Fruit fly (Drosophila melanogaster) whole organism, embryonic: ENCODE data around the gene mv.

Source experiments
- Atf-2 ChIP-seq: fragments of 200-800 bp; sonication (Bioruptor generic); optimal IDR thresholded peaks from 2 replicates; lab custom pipeline; 2016; ENCODE audit warnings: missing biosample characterization, missing genetic modification characterization
- CG10959 ChIP-seq: fragments of 200-800 bp; sonication (Bioruptor generic); IDR thresholded peaks from 2 replicates; pipeline ENCODE4 v1.3.6; 2022; ENCODE audit warnings: missing biosample characterization, missing genetic modification characterization
- CG11398 ChIP-seq: fragments of 200-800 bp; sonication (Bioruptor generic); optimal IDR thresholded peaks from 2 replicates; lab custom pipeline; 2016; ENCODE audit warnings: missing biosample characterization, missing genetic modification characterization
- CG11504 ChIP-seq: fragments of 200-800 bp; sonication (Bioruptor generic); optimal IDR thresholded peaks from 3 replicates; lab custom pipeline; 2019; ENCODE audit warnings: missing biosample characterization, mild to moderate bottlenecking, missing genetic modification characterization, moderate library complexity
- CG11560 ChIP-seq: fragments of 200-800 bp; sonication (Bioruptor generic); IDR thresholded peaks from 3 replicates; pipeline ENCODE4 v1.3.6; 2022; ENCODE audit warnings: missing biosample characterization, missing genetic modification characterization
- CG12942 ChIP-seq: fragments of 200-800 bp; sonication (Bioruptor generic); optimal IDR thresholded peaks from 3 replicates; lab custom pipeline; 2016; ENCODE audit warnings: missing biosample characterization, missing genetic modification characterization
- CG1602 ChIP-seq: fragments of 200-800 bp; sonication (Bioruptor generic); optimal IDR thresholded peaks from 3 replicates; lab custom pipeline; 2016; ENCODE audit warnings: missing biosample characterization, missing genetic modification characterization
- CG17328 ChIP-seq: fragments of 200-800 bp; sonication (Bioruptor generic); IDR thresholded peaks from 2 replicates; pipeline ENCODE4 v1.3.6; 2022; ENCODE audit warnings: missing biosample characterization, missing genetic modification characterization
- CG17359 ChIP-seq: fragments of 200-800 bp; sonication (Bioruptor generic); optimal IDR thresholded peaks from 3 replicates; lab custom pipeline; 2018; ENCODE audit warnings: missing biosample characterization, mild to moderate bottlenecking, missing genetic modification characterization, moderate library complexity
- CG1832 ChIP-seq: fragments of 200-800 bp; sonication (Bioruptor generic); optimal IDR thresholded peaks from 2 replicates; lab custom pipeline; 2017; ENCODE audit warnings: missing biosample characterization, mild to moderate bottlenecking, missing genetic modification characterization, inconsistent platforms
- CG2202 ChIP-seq: fragments of 200-800 bp; sonication (Bioruptor generic); optimal IDR thresholded peaks from 2 replicates; lab custom pipeline; 2018; ENCODE audit warnings: missing biosample characterization, mild to moderate bottlenecking, missing genetic modification characterization
- CG2889 ChIP-seq: fragments of 200-800 bp; sonication (Bioruptor generic); IDR thresholded peaks from 3 replicates; pipeline ENCODE4 v1.3.6; 2022; ENCODE audit warnings: missing biosample characterization, missing genetic modification characterization
- CG30020 ChIP-seq: fragments of 200-800 bp; optimal IDR thresholded peaks from 2 replicates; lab custom pipeline; 2019; ENCODE audit warnings: missing biosample characterization, mild to moderate bottlenecking, missing genetic modification characterization, moderate library complexity
- CG42726 ChIP-seq: fragments of 200-800 bp; sonication (Bioruptor generic); IDR thresholded peaks from 2 replicates; pipeline ENCODE4 v1.3.6; 2022; ENCODE audit warnings: missing biosample characterization, missing genetic modification characterization; ENCODE audit not compliant: partially characterized antibody
- CG4282 ChIP-seq: fragments of 200-800 bp; sonication (Bioruptor generic); optimal IDR thresholded peaks from 2 replicates; lab custom pipeline; 2016; ENCODE audit warnings: missing biosample characterization, missing genetic modification characterization
- CG4820 ChIP-seq: fragments of 200-800 bp; sonication (Bioruptor generic); optimal IDR thresholded peaks from 3 replicates; lab custom pipeline; 2016; ENCODE audit warnings: missing biosample characterization, missing genetic modification characterization
- CG7556 ChIP-seq: fragments of 200-800 bp; sonication (Bioruptor generic); optimal IDR thresholded peaks from 2 replicates; lab custom pipeline; 2017; ENCODE audit warnings: missing biosample characterization, mild to moderate bottlenecking, missing genetic modification characterization
- CG7786 ChIP-seq: fragments of 200-800 bp; sonication (Bioruptor generic); optimal IDR thresholded peaks from 2 replicates; lab custom pipeline; 2016; ENCODE audit warnings: missing biosample characterization, missing genetic modification characterization
- CG8388 ChIP-seq: fragments of 200-800 bp; sonication (Bioruptor generic); optimal IDR thresholded peaks from 2 replicates; lab custom pipeline; 2019; ENCODE audit warnings: missing biosample characterization, mild to moderate bottlenecking, missing genetic modification characterization, moderate library complexity
- CoRest ChIP-seq: fragments of 200-800 bp; sonication (Bioruptor generic); optimal IDR thresholded peaks from 3 replicates; lab custom pipeline; 2018; ENCODE audit warnings: missing biosample characterization, mild to moderate bottlenecking, missing genetic modification characterization, moderate library complexity
- Dbx ChIP-seq: fragments of 200-800 bp; sonication (Bioruptor generic); IDR thresholded peaks from 3 replicates; pipeline ENCODE4 v1.3.6; 2022; ENCODE audit warnings: missing biosample characterization, missing genetic modification characterization
- Dip3 ChIP-seq: fragments of 200-800 bp; sonication (Bioruptor generic); optimal IDR thresholded peaks from 3 replicates; lab custom pipeline; 2016; ENCODE audit warnings: missing biosample characterization, missing genetic modification characterization
- HHEX ChIP-seq: fragments of 200-800 bp; sonication (Bioruptor generic); optimal IDR thresholded peaks from 3 replicates; lab custom pipeline; 2017; ENCODE audit warnings: missing biosample characterization, mild to moderate bottlenecking, missing genetic modification characterization, missing genetic modification reagents
- HLH4C ChIP-seq: fragments of 200-800 bp; sonication (Bioruptor generic); IDR thresholded peaks from 3 replicates; pipeline ENCODE4 v1.3.6; 2022; ENCODE audit warnings: missing biosample characterization, missing genetic modification characterization; ENCODE audit not compliant: partially characterized antibody
- Hand ChIP-seq: fragments of 200-800 bp; sonication (Bioruptor generic); optimal IDR thresholded peaks from 2 replicates; lab custom pipeline; 2017; ENCODE audit warnings: mild to moderate bottlenecking, missing biosample characterization, missing genetic modification reagents, missing genetic modification characterization
- Hmr ChIP-seq: fragments of 200-800 bp; sonication (Bioruptor generic); optimal IDR thresholded peaks from 3 replicates; lab custom pipeline; 2017; ENCODE audit warnings: mild to moderate bottlenecking, missing biosample characterization, missing genetic modification reagents, missing genetic modification characterization
- Hr3 ChIP-seq: fragments of 200-800 bp; sonication (Bioruptor generic); optimal IDR thresholded peaks from 3 replicates; lab custom pipeline; 2016; ENCODE audit warnings: missing biosample characterization, missing genetic modification characterization
- Jarid2 ChIP-seq: fragments of 200-800 bp; sonication (Bioruptor generic); optimal IDR thresholded peaks from 3 replicates; lab custom pipeline; 2017; ENCODE audit warnings: mild to moderate bottlenecking, missing biosample characterization, missing genetic modification reagents, missing genetic modification characterization
- Opbp ChIP-seq: fragments of 200-800 bp; sonication (Bioruptor generic); IDR thresholded peaks from 3 replicates; pipeline ENCODE4 v1.3.6; 2022; ENCODE audit warnings: missing biosample characterization, missing genetic modification characterization; ENCODE audit not compliant: partially characterized antibody
- Rx ChIP-seq: fragments of 200-800 bp; sonication (Bioruptor generic); IDR thresholded peaks from 2 replicates; pipeline ENCODE4 v1.3.6; 2022; ENCODE audit warnings: missing biosample characterization, missing genetic modification characterization
- Sox102F ChIP-seq: fragments of 200-800 bp; sonication (Bioruptor generic); optimal IDR thresholded peaks from 2 replicates; lab custom pipeline; 2018; ENCODE audit warnings: missing biosample characterization, mild to moderate bottlenecking, missing genetic modification characterization, moderate library complexity
- TFAM ChIP-seq: fragments of 200-800 bp; sonication (Bioruptor generic); optimal IDR thresholded peaks from 2 replicates; lab custom pipeline; 2017; ENCODE audit warnings: missing biosample characterization, missing genetic modification characterization, inconsistent platforms
- Tbp ChIP-seq: fragments of >200 bp; optimal IDR thresholded peaks from 2 replicates; lab custom pipeline; 2018; ENCODE audit warnings: missing biosample characterization, missing genetic modification characterization
- amos ChIP-seq: fragments of 200-800 bp; sonication (Bioruptor generic); IDR thresholded peaks from 2 replicates; pipeline ENCODE4 v1.3.6; 2022; ENCODE audit warnings: missing biosample characterization, missing genetic modification characterization; ENCODE audit not compliant: partially characterized antibody
- ara ChIP-seq: fragments of 200-800 bp; sonication (Bioruptor generic); IDR thresholded peaks from 2 replicates; pipeline ENCODE4 v1.3.6; 2022; ENCODE audit warnings: missing biosample characterization, missing genetic modification characterization
- croc ChIP-seq: fragments of 200-800 bp; sonication (Bioruptor generic); conservative IDR thresholded peaks from 3 replicates; pipeline ENCODE4 v1.3.6; 2022; ENCODE audit warnings: missing biosample characterization, missing genetic modification characterization
- dan ChIP-seq: fragments of 200-800 bp; sonication (Bioruptor generic); IDR thresholded peaks from 2 replicates; pipeline ENCODE4 v1.3.6; 2022; ENCODE audit warnings: missing biosample characterization, missing genetic modification characterization
- dimm ChIP-seq: fragments of 200-800 bp; sonication (Bioruptor generic); IDR thresholded peaks from 2 replicates; pipeline ENCODE4 v1.3.6; 2022; ENCODE audit warnings: missing biosample characterization, missing genetic modification characterization
- dmrt99B ChIP-seq: fragments of 200-800 bp; sonication (Bioruptor generic); optimal IDR thresholded peaks from 2 replicates; lab custom pipeline; 2018; ENCODE audit warnings: missing biosample characterization, mild to moderate bottlenecking, missing genetic modification characterization, moderate library complexity
- dysf ChIP-seq: fragments of 200-800 bp; sonication (Bioruptor generic); IDR thresholded peaks from 3 replicates; pipeline ENCODE4 v1.3.6; 2022; ENCODE audit warnings: missing biosample characterization, missing genetic modification characterization
- ems ChIP-seq: fragments of 200-800 bp; sonication (Bioruptor generic); optimal IDR thresholded peaks from 3 replicates; lab custom pipeline; 2016; ENCODE audit warnings: missing biosample characterization, missing genetic modification characterization
- fd64A ChIP-seq: fragments of 200-800 bp; sonication (Bioruptor generic); optimal IDR thresholded peaks from 3 replicates; lab custom pipeline; 2018; ENCODE audit warnings: missing biosample characterization, mild to moderate bottlenecking, missing genetic modification characterization
- ftz-f1 ChIP-seq: fragments of 200-800 bp; sonication (Bioruptor generic); optimal IDR thresholded peaks from 2 replicates; lab custom pipeline; 2016; ENCODE audit warnings: missing biosample characterization, missing genetic modification characterization
- gsb-n ChIP-seq: fragments of 200-800 bp; sonication (Bioruptor generic); optimal IDR thresholded peaks from 3 replicates; lab custom pipeline; 2018; ENCODE audit warnings: missing biosample characterization, mild to moderate bottlenecking, missing genetic modification characterization
- mam ChIP-seq: fragments of 200-800 bp; sonication (Bioruptor generic); optimal IDR thresholded peaks from 3 replicates; lab custom pipeline; 2016; ENCODE audit warnings: missing biosample characterization, missing genetic modification characterization
- nmo ChIP-seq: fragments of 200-800 bp; sonication (Bioruptor generic); optimal IDR thresholded peaks from 2 replicates; lab custom pipeline; 2018; ENCODE audit warnings: missing biosample characterization, mild to moderate bottlenecking, missing genetic modification characterization, moderate library complexity
- pfk ChIP-seq: fragments of 200-800 bp; sonication (Bioruptor generic); optimal IDR thresholded peaks from 2 replicates; lab custom pipeline; 2018; ENCODE audit warnings: missing biosample characterization, mild to moderate bottlenecking, missing genetic modification characterization, moderate library complexity
- seq ChIP-seq: fragments of 200-800 bp; sonication (Bioruptor generic); IDR thresholded peaks from 2 replicates; pipeline ENCODE4 v1.3.6; 2022; ENCODE audit warnings: missing biosample characterization, missing genetic modification characterization
- stwl ChIP-seq: fragments of 200-800 bp; sonication (Bioruptor generic); optimal IDR thresholded peaks from 3 replicates; lab custom pipeline; 2018; ENCODE audit warnings: missing biosample characterization, mild to moderate bottlenecking, missing genetic modification characterization, moderate library complexity
- tna ChIP-seq: fragments of 200-800 bp; sonication (Bioruptor generic); IDR thresholded peaks from 2 replicates; pipeline ENCODE4 v1.3.6; 2022; ENCODE audit warnings: missing biosample characterization, missing genetic modification characterization; ENCODE audit not compliant: partially characterized antibody
- twi ChIP-seq: fragments of 200-800 bp; optimal IDR thresholded peaks from 2 replicates; lab custom pipeline; 2019; ENCODE audit warnings: missing biosample characterization, mild to moderate bottlenecking, missing genetic modification characterization, moderate library complexity

The mv gene

dm6 chr3L:1962964-1963363 lies 1.0 kb downstream of the mv start, which contains the start of gene SCOT (continued):
- TF ChIP-seq CG17328 (GFP tag; lab: Robert Waterston, UW), result peak; percentile 83
- TF ChIP-seq Jarid2 (GFP tag; lab: Kevin White, UChicago), result no peak
- TF ChIP-seq TFAM (GFP tag; lab: Kevin White, UChicago), result no peak
- peak; percentile 66 for TF ChIP-seq ems (GFP tag; lab: Kevin White, UChicago)
- TF ChIP-seq CG7786 (GFP tag; lab: Kevin White, UChicago), result peak; percentile 68
- peak; percentile 78 for TF ChIP-seq seq (GFP tag; lab: Robert Waterston, UW)
- TF ChIP-seq pfk (GFP tag; lab: Kevin White, UChicago), result no peak
- TF ChIP-seq CG17359 (tag; lab: Kevin White, UChicago), result no peak
- TF ChIP-seq Hand, result no peak
- no peak for TF ChIP-seq dmrt99B (tag; lab: Kevin White, UChicago)
- no peak for TF ChIP-seq CG2202 (tag; lab: Kevin White, UChicago)
- no peak for TF ChIP-seq twi (tag; lab: Kevin White, UChicago)
- TF ChIP-seq CG8388, result no peak
- peak; percentile 13; the same call in 1 of the 3 replicates for TF ChIP-seq Dbx (GFP tag; lab: Robert Waterston, UW)
- TF ChIP-seq Hr3 (GFP tag; lab: Kevin White, UChicago), result peak; percentile 55
- TF ChIP-seq ara, result peak; percentile 73
- TF ChIP-seq Sox102F (GFP tag; lab: Kevin White, UChicago), result peak; percentile 85
- TF ChIP-seq HHEX (GFP tag; lab: Kevin White, UChicago), result no peak
- peak; percentile 57 for TF ChIP-seq CG4282 (GFP tag; lab: Kevin White, UChicago)
- TF ChIP-seq Rx (GFP tag; lab: Robert Waterston, UW), result peak; percentile 69
- TF ChIP-seq CG12942 (GFP tag; lab: Kevin White, UChicago), result no peak
- TF ChIP-seq gsb-n (tag; lab: Kevin White, UChicago), result no peak
- TF ChIP-seq CG11504 (tag; lab: Kevin White, UChicago), result no peak
- TF ChIP-seq dimm (GFP tag; lab: Robert Waterston, UW), result peak; percentile 49
- TF ChIP-seq Atf-2, result peak; percentile 47
- TF ChIP-seq Hmr (GFP tag; lab: Kevin White, UChicago), result no peak
- peak; percentile 64 for TF ChIP-seq CoRest (tag; lab: Kevin White, UChicago)
- no peak for TF ChIP-seq amos (GFP tag; lab: Robert Waterston, UW)
- TF ChIP-seq CG11398 (GFP tag; lab: Kevin White, UChicago), result peak; percentile 73
- peak; percentile 63 for TF ChIP-seq CG1602
- TF ChIP-seq CG4820, result peak; percentile 50
- peak; percentile 65 for TF ChIP-seq CG10959 (GFP tag; lab: Robert Waterston, UW)
- no peak for TF ChIP-seq CG42726 (GFP tag; lab: Robert Waterston, UW)
- TF ChIP-seq Opbp (GFP tag; lab: Robert Waterston, UW), result no peak
- peak; percentile 87 for TF ChIP-seq dysf
- TF ChIP-seq CG2889 (GFP tag; lab: Robert Waterston, UW), result peak; percentile 50; the same call in 1 of the 3 replicates
- TF ChIP-seq Dip3, result peak; percentile 55
- peak; percentile 76 for TF ChIP-seq nmo (GFP tag; lab: Kevin White, UChicago)
- TF ChIP-seq CG30020 (tag; lab: Kevin White, UChicago), result no peak
- TF ChIP-seq dan, result 0 out of 2 replicates have a peak, but pooled peaks have one; percentile 40
- peak; percentile 61 for TF ChIP-seq mam
- peak; percentile 76 for TF ChIP-seq croc (GFP tag; lab: Robert Waterston, UW)
- TF ChIP-seq stwl (tag; lab: Kevin White, UChicago), result no peak
- no peak for TF ChIP-seq Tbp (GFP tag; lab: Kevin White, UChicago)
- no peak for TF ChIP-seq fd64A (GFP tag; lab: Kevin White, UChicago)
- no peak for TF ChIP-seq HLH4C (GFP tag; lab: Robert Waterston, UW)
- TF ChIP-seq CG1832, result no peak
- TF ChIP-seq ftz-f1 (GFP tag; lab: Kevin White, UChicago), result no peak
- peak; percentile 66; the same call in 2 of the 3 replicates for TF ChIP-seq CG11560 (tag; lab: Robert Waterston, UW)
- TF ChIP-seq tna, result no peak
- TF ChIP-seq CG7556, result no peak
